Worm (Caenorhabditis elegans): ENCODE measurements around the gene glit-1.
A peak's percentile ranks its signal among the peaks of the same experiment; 100 is the strongest.

glit-1 gene

ce11 chrX:4706755-4707226 is 5.3 kb upstream of the glit-1 start, which contains the start of gene dhhc-10 (continued):
- TF ChIP-seq nhr-85 (tag) (no peak), egl-13 (tag; optimal IDR thresholded peaks at IDR 0.05) (no peak), lin-39 (tag; optimal IDR thresholded peaks at IDR 0.05) (no peak), fkh-4 (tag; optimal IDR thresholded peaks at IDR 0.05; ENCODE audit: borderline replicate concordance) (no peak), jun-1 (tag; optimal IDR thresholded peaks at IDR 0.05) (peak; percentile 52), lin-35 (GFP tag; optimal IDR thresholded peaks at IDR 0.05) (peak; percentile 21 to 60), efl-3 (GFP tag; optimal IDR thresholded peaks at IDR 0.05) (no peak), nhr-47 (tag; optimal IDR thresholded peaks at IDR 0.05) (peak; percentile 53), ztf-4 (tag; optimal IDR thresholded peaks at IDR 0.05) (no peak), skn-1 (tag; optimal IDR thresholded peaks at IDR 0.05) (no peak), lsy-2 (tag; optimal IDR thresholded peaks at IDR 0.05) (peak; percentile 50 to 73), mep-1 (tag; optimal IDR thresholded peaks at IDR 0.05) (peak; percentile 65), aly-2 (tag; optimal IDR thresholded peaks at IDR 0.05) (no peak), tbx-2 (tag; optimal IDR thresholded peaks at IDR 0.05) (peak; percentile 52), hlh-17 (GFP tag; optimal IDR thresholded peaks at IDR 0.05; ENCODE audit: borderline replicate concordance) (no peak), C34B4.2 (tag; optimal IDR thresholded peaks at IDR 0.05) (no peak), dsc-1 (tag; optimal IDR thresholded peaks at IDR 0.05) (peak; percentile 22), xbp-1 (tag; optimal IDR thresholded peaks at IDR 0.05) (peak; percentile 72), alr-1 (tag; optimal IDR thresholded peaks at IDR 0.05; ENCODE audit: borderline replicate concordance) (no peak), ceh-82 (tag; optimal IDR thresholded peaks at IDR 0.05) (peak in 1 of 3 experiments; percentile 40), vab-15 (tag; optimal IDR thresholded peaks at IDR 0.05) (no peak), unc-130 (tag; optimal IDR thresholded peaks at IDR 0.05) (peak; percentile 22), ceh-8 (GFP tag; optimal IDR thresholded peaks at IDR 0.05) (peak; percentile 31), swsn-7 (tag; optimal IDR thresholded peaks at IDR 0.05) (peak; percentile 61), nhr-90 (tag; optimal IDR thresholded peaks at IDR 0.05; ENCODE audit: poor library complexity) (no peak), fos-1 (tag; optimal IDR thresholded peaks at IDR 0.05) (no peak), ztf-11 (tag; optimal IDR thresholded peaks at IDR 0.05) (no peak), dpl-1 (GFP tag; optimal IDR thresholded peaks at IDR 0.05) (peak in 2 of 3 experiments; percentile 27 to 28), zag-1 (tag; optimal IDR thresholded peaks at IDR 0.05) (no peak), nhr-71 (tag; optimal IDR thresholded peaks at IDR 0.05) (peak; percentile 68), nhr-237 (tag; optimal IDR thresholded peaks at IDR 0.05) (no peak), ama-1 (optimal IDR thresholded peaks at IDR 0.05) (no peak), pqm-1 (tag; optimal IDR thresholded peaks at IDR 0.05) (peak; percentile 8), nhr-77 (tag; optimal IDR thresholded peaks at IDR 0.05) (peak; percentile 7), sup-37 (GFP tag; optimal IDR thresholded peaks at IDR 0.05) (no peak), fkh-8 (tag; optimal IDR thresholded peaks at IDR 0.05) (no peak), hpl-2 (GFP tag; optimal IDR thresholded peaks at IDR 0.05) (no peak), tlp-1 (tag; optimal IDR thresholded peaks at IDR 0.05) (no peak), snu-23 (GFP tag; optimal IDR thresholded peaks at IDR 0.05) (peak; percentile 53), lin-14 (GFP tag; optimal IDR thresholded peaks at IDR 0.05) (peak; percentile 77), fkh-10 (GFP tag; optimal IDR thresholded peaks at IDR 0.05) (no peak)

ce11 chrX:4715107-4715506 is 3.0 kb downstream of the glit-1 start, which contains the start of gene rpl-25.1:
Gene rpl-25.1, plus strand, starts transcription at chrX:4715178.
- TF ChIP-seq zag-1 (tag; optimal IDR thresholded peaks at IDR 0.05) (no peak), fos-1 (tag; optimal IDR thresholded peaks at IDR 0.05) (no peak), alr-1 (tag; optimal IDR thresholded peaks at IDR 0.05; ENCODE audit: borderline replicate concordance) (no peak), sup-37 (GFP tag; optimal IDR thresholded peaks at IDR 0.05) (no peak), unc-130 (tag; optimal IDR thresholded peaks at IDR 0.05) (no peak), lir-3 (tag; optimal IDR thresholded peaks at IDR 0.05; ENCODE audit: poor library complexity) (no peak), nhr-90 (tag; optimal IDR thresholded peaks at IDR 0.05; ENCODE audit: poor library complexity) (no peak), hlh-4 (tag; optimal IDR thresholded peaks at IDR 0.05) (no peak), nhr-47 (tag; optimal IDR thresholded peaks at IDR 0.05) (no peak), grh-1 (GFP tag; IDR thresholded peaks at IDR 0.05) (no peak), egl-27 (tag; optimal IDR thresholded peaks at IDR 0.05) (no peak), nhr-71 (tag; optimal IDR thresholded peaks at IDR 0.05) (no peak), lsy-2 (tag; optimal IDR thresholded peaks at IDR 0.05) (no peak), nhr-12 (tag; optimal IDR thresholded peaks at IDR 0.05) (no peak), unc-98 (GFP tag; IDR thresholded peaks at IDR 0.05) (no peak), nhr-11 (tag; optimal IDR thresholded peaks at IDR 0.05) (no peak), F16B12.6 (tag; optimal IDR thresholded peaks at IDR 0.05) (no peak), ceh-8 (GFP tag; optimal IDR thresholded peaks at IDR 0.05) (no peak), ztf-4 (tag; optimal IDR thresholded peaks at IDR 0.05) (no peak)

All from whole organism, L1 larva.